Fruit fly (Drosophila melanogaster): Measurements from ENCODE around the gene chas.

The chas gene

DNA sequence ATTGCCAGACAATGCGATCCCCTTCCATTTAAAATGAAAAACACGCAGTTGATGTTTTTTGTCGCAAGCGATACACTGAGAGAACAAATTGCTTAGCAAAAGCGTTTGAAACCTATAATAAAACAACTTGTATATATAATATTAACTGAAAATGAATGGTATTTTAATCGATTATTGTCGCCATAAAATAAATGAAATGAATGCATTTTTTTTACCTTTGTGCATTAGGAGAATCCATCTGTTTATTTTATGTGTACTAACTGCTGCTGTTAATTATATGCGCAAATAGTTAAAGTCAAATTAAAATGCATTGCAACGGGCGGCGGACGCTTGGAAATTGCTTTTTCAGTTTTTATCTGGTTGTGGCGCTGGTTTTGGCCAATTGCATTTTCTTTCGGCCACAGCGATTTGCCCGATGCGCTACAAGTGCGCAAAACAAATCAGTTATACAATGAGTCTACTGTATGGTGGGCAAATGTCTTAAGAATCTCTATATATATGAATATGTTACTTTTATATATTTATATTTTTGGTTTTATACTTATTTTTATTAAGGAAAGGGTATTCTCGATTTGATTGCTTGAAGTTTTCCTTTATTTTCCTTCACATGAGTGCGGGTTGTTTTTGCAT, 28.1 kb upstream of the chas start (continued):
- TF ChIP-seq CG1832 (GFP tag; optimal IDR thresholded peaks at IDR 0.05): no peak
- no peak for TF ChIP-seq Dip2 (GFP tag; IDR thresholded peaks at IDR 0.05)
- peak; percentile 46 for TF ChIP-seq CG6689 (GFP tag; IDR thresholded peaks at IDR 0.05)
- TF ChIP-seq phol (tag; optimal IDR thresholded peaks at IDR 0.05): peak; percentile 53
- no peak for TF ChIP-seq HLH4C (GFP tag; IDR thresholded peaks at IDR 0.05; ENCODE audit: partially characterized antibody)
- TF ChIP-seq NFAT (GFP tag; IDR thresholded peaks at IDR 0.05): no peak
- peak; percentile 42 for TF ChIP-seq CG17359 (tag; optimal IDR thresholded peaks at IDR 0.05)
- no peak for TF ChIP-seq CkIIα-i1 (GFP tag; IDR thresholded peaks at IDR 0.05)
- TF ChIP-seq Hr39 (optimal IDR thresholded peaks at IDR 0.05): no peak
- no peak for TF ChIP-seq CG17912 (GFP tag; optimal IDR thresholded peaks at IDR 0.05)
- TF ChIP-seq CG1233 (GFP tag; optimal IDR thresholded peaks at IDR 0.05): no peak
- no peak for TF ChIP-seq chn (GFP tag; optimal IDR thresholded peaks at IDR 0.05)
- no peak for TF ChIP-seq Fer2 (tag; optimal IDR thresholded peaks at IDR 0.05)
- no peak for TF ChIP-seq CG1024 (GFP tag; IDR thresholded peaks at IDR 0.05)
- TF ChIP-seq tll (GFP tag; optimal IDR thresholded peaks at IDR 0.05): no peak
- no peak for TF ChIP-seq Mrtf (GFP tag; IDR thresholded peaks at IDR 0.05)
- no peak for TF ChIP-seq CG1792 (GFP tag; optimal IDR thresholded peaks at IDR 0.05)
- no peak for TF ChIP-seq Oaz (GFP tag; IDR thresholded peaks at IDR 0.05)
- TF ChIP-seq TFAM (GFP tag; optimal IDR thresholded peaks at IDR 0.05): no peak
- TF ChIP-seq ttk (GFP tag; IDR thresholded peaks at IDR 0.05): no peak
- TF ChIP-seq Abd-B (GFP tag; optimal IDR thresholded peaks at IDR 0.05): no peak
- TF ChIP-seq tup (GFP tag; optimal IDR thresholded peaks at IDR 0.05): no peak
- peak; percentile 30 for TF ChIP-seq CG15269 (tag; optimal IDR thresholded peaks at IDR 0.05)
- TF ChIP-seq PHDP (tag; optimal IDR thresholded peaks at IDR 0.05): peak; percentile 22
- TF ChIP-seq Scr (GFP tag; IDR thresholded peaks at IDR 0.05; ENCODE audit: partially characterized antibody): no peak
- no peak for TF ChIP-seq klu (GFP tag; IDR thresholded peaks at IDR 0.05)
- no peak for TF ChIP-seq vnd (GFP tag; IDR thresholded peaks at IDR 0.05; ENCODE audit: partially characterized antibody)
- TF ChIP-seq D (optimal IDR thresholded peaks at IDR 0.05): no peak
- TF ChIP-seq D (GFP tag; optimal IDR thresholded peaks at IDR 0.05): no peak
- no peak for TF ChIP-seq sob (GFP tag; IDR thresholded peaks at IDR 0.05)
- TF ChIP-seq CG13123 (GFP tag; optimal IDR thresholded peaks at IDR 0.05): no peak
- no peak for TF ChIP-seq Sry-δ (GFP tag; optimal IDR thresholded peaks at IDR 0.05)
- TF ChIP-seq CoRest (tag; optimal IDR thresholded peaks at IDR 0.05): no peak
- TF ChIP-seq ap (GFP tag; IDR thresholded peaks at IDR 0.05): peak; percentile 33; the same call in 1 of the 2 replicates
- no peak for TF ChIP-seq CG6272 (GFP tag; IDR thresholded peaks at IDR 0.05)
- no peak for TF ChIP-seq lov (optimal IDR thresholded peaks at IDR 0.05)
- TF ChIP-seq lov (GFP tag; IDR thresholded peaks at IDR 0.05): no peak
- no peak for TF ChIP-seq CG17568 (GFP tag; optimal IDR thresholded peaks at IDR 0.05)
- peak; percentile 17; the same call in 1 of the 2 replicates for TF ChIP-seq E2f2 (GFP tag; IDR thresholded peaks at IDR 0.05)
- TF ChIP-seq pfk (GFP tag; optimal IDR thresholded peaks at IDR 0.05): no peak
- peak; percentile 32 for TF ChIP-seq zen (tag; optimal IDR thresholded peaks at IDR 0.05)
- TF ChIP-seq CG11695 (GFP tag; IDR thresholded peaks at IDR 0.05): peak; percentile 48; the same call in 1 of the 3 replicates
- TF ChIP-seq Bdp1 (GFP tag; optimal IDR thresholded peaks at IDR 0.05): no peak
- no peak for TF ChIP-seq tna (GFP tag; IDR thresholded peaks at IDR 0.05; ENCODE audit: partially characterized antibody)
- peak in 1 of 2 experiments; percentile 29 for TF ChIP-seq eve (GFP tag; optimal IDR thresholded peaks at IDR 0.05)
- peak; percentile 35; the same call in 1 of the 3 replicates for TF ChIP-seq CG17361 (GFP tag; IDR thresholded peaks at IDR 0.05)
- TF ChIP-seq CG1529 (GFP tag; optimal IDR thresholded peaks at IDR 0.05): no peak
- peak; percentile 38; the same call in 1 of the 2 replicates for TF ChIP-seq Ada2b (GFP tag; IDR thresholded peaks at IDR 0.05)
- peak; percentile 49; the same call in 1 of the 2 replicates for TF ChIP-seq Xrp1 (GFP tag; IDR thresholded peaks at IDR 0.05)
- no peak for TF ChIP-seq sna (GFP tag; IDR thresholded peaks at IDR 0.05; ENCODE audit: partially characterized antibody)
- no peak for TF ChIP-seq CG5180 (GFP tag; optimal IDR thresholded peaks at IDR 0.05)

Measured in whole organism, embryonic.